Worm (Caenorhabditis elegans) whole organism, L3 larva: Measurements from ENCODE around the gene W04D2.4.
A peak's percentile ranks its signal among the peaks of the same experiment; 100 is the strongest.

Experiments used
- R02D3.7 ChIP-seq: fragments of 150-350 bp; optimal IDR thresholded peaks from 2 replicates; lab custom pipeline; 2014; ENCODE audit warnings: missing biosample characterization, missing genetic modification characterization
- aly-2 ChIP-seq: fragments of 150-350 bp; optimal IDR thresholded peaks from 2 replicates; lab custom pipeline; 2014; ENCODE audit warnings: missing biosample characterization, missing genetic modification characterization
- ceh-16 ChIP-seq: sonication (generic microtip); optimal IDR thresholded peaks from 2 replicates; lab custom pipeline; 2017; ENCODE audit warnings: missing biosample characterization, missing genetic modification characterization
- ceh-82 ChIP-seq: fragments of 150-350 bp; optimal IDR thresholded peaks from 2 replicates; lab custom pipeline; 2014; ENCODE audit warnings: missing biosample characterization, missing genetic modification characterization
- daf-12 ChIP-seq: fragments of 150-350 bp; optimal IDR thresholded peaks from 2 replicates; lab custom pipeline; 2014; ENCODE audit warnings: missing biosample characterization, missing genetic modification reagents, missing genetic modification characterization
- egl-5 ChIP-seq: fragments of 150-350 bp; optimal IDR thresholded peaks from 2 replicates; lab custom pipeline; 2017; ENCODE audit warnings: missing biosample characterization, missing genetic modification reagents, missing genetic modification characterization, inconsistent platforms
- elt-1 ChIP-seq: fragments of 150-350 bp; optimal IDR thresholded peaks from 2 replicates; lab custom pipeline; 2014; ENCODE audit warnings: missing biosample characterization, missing genetic modification characterization
- elt-3 ChIP-seq, 3 experiments: fragments of 150-350 bp in 1 of 3; sonication (generic microtip) in 2 of 3; optimal IDR thresholded peaks; 2 replicates in 2 of 3; 4 replicates in 1 of 3; lab custom pipeline; 2014 to 2017; ENCODE audit warnings: missing biosample characterization in 3 of 3, missing genetic modification characterization in 3 of 3
- eor-1 ChIP-seq, 2 experiments: fragments of 150-350 bp; optimal IDR thresholded peaks; 2 replicates each; lab custom pipeline; 2014 to 2018; ENCODE audit warnings: missing biosample characterization in 2 of 2, missing genetic modification characterization in 2 of 2
- fkh-10 ChIP-seq: sonication (generic microtip); optimal IDR thresholded peaks from 2 replicates; lab custom pipeline; 2017; ENCODE audit warnings: missing biosample characterization, missing genetic modification reagents, missing genetic modification characterization
- fkh-2 ChIP-seq: fragments of 150-350 bp; optimal IDR thresholded peaks from 2 replicates; lab custom pipeline; 2014; ENCODE audit warnings: missing biosample characterization, missing genetic modification reagents, missing genetic modification characterization
- fos-1 ChIP-seq: fragments of 150-350 bp; optimal IDR thresholded peaks from 2 replicates; lab custom pipeline; 2014; ENCODE audit warnings: missing biosample characterization, missing genetic modification characterization
- jun-1 ChIP-seq: fragments of 150-350 bp; optimal IDR thresholded peaks from 2 replicates; lab custom pipeline; 2014; ENCODE audit warnings: missing biosample characterization, missing genetic modification reagents, missing genetic modification characterization
- mdl-1 ChIP-seq: fragments of 150-350 bp; optimal IDR thresholded peaks from 2 replicates; lab custom pipeline; 2014; ENCODE audit warnings: missing biosample characterization, missing genetic modification characterization
- nfya-1 ChIP-seq: sonication (generic microtip); optimal IDR thresholded peaks from 2 replicates; lab custom pipeline; 2017; ENCODE audit warnings: missing genetic modification characterization, mild to moderate bottlenecking, missing compliant biosample characterization, antibody characterized with exemption, moderate library complexity; ENCODE audit not compliant: insufficient read depth
- nhr-11 ChIP-seq: fragments of 150-350 bp; optimal IDR thresholded peaks from 2 replicates; lab custom pipeline; 2014; ENCODE audit warnings: missing biosample characterization, missing genetic modification characterization
- nhr-237 ChIP-seq: fragments of 150-350 bp; optimal IDR thresholded peaks from 2 replicates; lab custom pipeline; 2014; ENCODE audit warnings: missing biosample characterization, missing genetic modification characterization
- nhr-25 ChIP-seq: sonication (generic microtip); optimal IDR thresholded peaks from 2 replicates; lab custom pipeline; 2017; ENCODE audit warnings: missing biosample characterization, missing genetic modification characterization
- nhr-28 ChIP-seq: fragments of 150-350 bp; optimal IDR thresholded peaks from 2 replicates; lab custom pipeline; 2014; ENCODE audit warnings: missing biosample characterization, missing genetic modification characterization
- nhr-43 ChIP-seq: sonication (generic microtip); optimal IDR thresholded peaks from 2 replicates; lab custom pipeline; 2016; ENCODE audit warnings: mild to moderate bottlenecking, missing genetic modification characterization, missing compliant biosample characterization; ENCODE audit not compliant: poor library complexity, severe bottlenecking
- nhr-67 ChIP-seq: fragments of 150-350 bp; optimal IDR thresholded peaks from 2 replicates; lab custom pipeline; 2014; ENCODE audit warnings: missing biosample characterization, missing genetic modification characterization
- nhr-77 ChIP-seq: fragments of 150-350 bp; optimal IDR thresholded peaks from 2 replicates; lab custom pipeline; 2014; ENCODE audit warnings: missing biosample characterization, missing genetic modification characterization
- pha-4 ChIP-seq: fragments of 150-350 bp; optimal IDR thresholded peaks from 2 replicates; lab custom pipeline; 2014; ENCODE audit warnings: missing biosample characterization, missing genetic modification reagents, missing genetic modification characterization
- pqm-1 ChIP-seq: fragments of 150-350 bp; optimal IDR thresholded peaks from 2 replicates; lab custom pipeline; 2017; ENCODE audit warnings: missing biosample characterization, missing genetic modification characterization, inconsistent platforms
- sea-2 ChIP-seq: fragments of 150-350 bp; sonication (generic microtip); optimal IDR thresholded peaks from 4 replicates; lab custom pipeline; 2014; ENCODE audit warnings: missing biosample characterization, missing genetic modification reagents, missing genetic modification characterization
- tbx-2 ChIP-seq: sonication (generic microtip); optimal IDR thresholded peaks from 2 replicates; lab custom pipeline; 2016; ENCODE audit warnings: mild to moderate bottlenecking, missing genetic modification characterization, missing compliant biosample characterization
- unc-39 ChIP-seq: sonication (generic microtip); optimal IDR thresholded peaks from 4 replicates; lab custom pipeline; 2017; ENCODE audit warnings: missing biosample characterization, missing genetic modification characterization
- unc-62 ChIP-seq: fragments of 150-350 bp; sonication (generic microtip); optimal IDR thresholded peaks from 4 replicates; lab custom pipeline; 2014; ENCODE audit warnings: missing biosample characterization, missing genetic modification reagents, missing genetic modification characterization
- zag-1 ChIP-seq: fragments of 150-350 bp; optimal IDR thresholded peaks from 2 replicates; lab custom pipeline; 2014; ENCODE audit warnings: missing biosample characterization, missing genetic modification characterization
- ztf-4 ChIP-seq: fragments of 150-350 bp; optimal IDR thresholded peaks from 2 replicates; lab custom pipeline; 2014; ENCODE audit warnings: missing biosample characterization, missing genetic modification characterization

W04D2.4 gene

ce11 chrV:12460583-12460982 lies 37.0 kb downstream of the W04D2.4 start:
- TF ChIP-seq nhr-67 (tag; lab: Kevin White, UChicago) (no peak), egl-5 (tag; lab: Kevin White, UChicago) (peak; percentile 6), fkh-2 (no peak), ceh-82 (tag; lab: Kevin White, UChicago) (no peak), elt-1 (no peak)

- TF ChIP-seq mdl-1 (no peak), nhr-11 (tag; lab: Kevin White, UChicago) (no peak), nfya-1 (peak; percentile 20), aly-2 (tag; lab: Kevin White, UChicago) (no peak), tbx-2 (no peak), elt-3 (tag; optimal IDR thresholded peaks at IDR 0.05; lab: Kevin White, UChicago) (no peak)
Observed at ce11 chrV:12455695-12456094, 41.9 kb downstream of the W04D2.4 start.

- no peak for TF ChIP-seq sea-2 (GFP tag; lab: Kevin White, UChicago)
- peak; percentile 66 for TF ChIP-seq R02D3.7 (tag; lab: Kevin White, UChicago)
- peak; percentile 33 for TF ChIP-seq pha-4
- no peak for TF ChIP-seq nhr-77 (tag; lab: Kevin White, UChicago)
- no peak for TF ChIP-seq ceh-82 (tag; lab: Kevin White, UChicago)
- no peak for TF ChIP-seq nhr-11 (tag; lab: Kevin White, UChicago)
- TF ChIP-seq nhr-25 (tag; lab: Kevin White, UChicago): no peak
- peak; percentile 46 for TF ChIP-seq nfya-1
Observed at ce11 chrV:12450441-12450840, 47.1 kb downstream of the W04D2.4 start, which contains the start of gene F28C1.1. Gene F28C1.1 (plus strand): TSS chrV:12450805.

ce11 chrV:12449902-12450301 lies 47.7 kb downstream of the W04D2.4 start, which contains the start of gene C54D10.10:
Gene C54D10.10 (minus strand): TSS chrV:12450002.
- TF ChIP-seq fkh-2 (no peak), R02D3.7 (tag; lab: Kevin White, UChicago) (no peak), ztf-4 (tag; lab: Kevin White, UChicago) (no peak), nhr-11 (tag; lab: Kevin White, UChicago) (no peak), jun-1 (tag; lab: Kevin White, UChicago) (no peak), daf-12 (tag; lab: Kevin White, UChicago) (no peak), unc-39 (tag; lab: Kevin White, UChicago) (no peak)

DNA sequence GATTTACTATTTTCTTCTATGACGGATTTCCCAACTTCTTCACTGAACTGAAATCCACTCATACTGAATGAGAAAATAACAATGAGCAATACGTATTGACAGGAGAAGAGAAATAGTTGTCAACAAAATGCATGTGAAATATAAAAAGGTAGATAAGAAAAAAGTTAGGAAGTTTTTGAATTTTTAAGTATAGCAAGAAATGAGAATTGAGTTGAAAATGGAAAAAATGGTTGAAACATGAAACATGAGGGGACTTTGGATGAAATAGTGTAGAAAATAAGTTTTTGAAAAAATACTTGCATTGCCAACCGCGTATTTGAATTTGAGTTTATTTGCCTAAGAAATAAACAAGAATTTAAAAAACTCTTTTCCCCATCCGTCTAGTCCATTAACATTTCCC lies 50.7 kb downstream of the W04D2.4 start, which contains the start of the genes pals-38 and C54D10.9:
pals-38 (minus strand) TSS at position 101 of the 400 bp plus-strand sequence.
C54D10.9 (plus strand) TSS at position 259 of the 400 bp plus-strand sequence.
- TF ChIP-seq zag-1 (tag; lab: Kevin White, UChicago): no peak
- TF ChIP-seq ceh-16 (tag; lab: Kevin White, UChicago): no peak
- TF ChIP-seq elt-1: no peak
- no peak for TF ChIP-seq nhr-28 (tag; lab: Kevin White, UChicago)
- no peak for TF ChIP-seq nhr-43 (tag; lab: Kevin White, UChicago)
- no peak for TF ChIP-seq fkh-10 (GFP tag; lab: Kevin White, UChicago)
- no peak for TF ChIP-seq mdl-1
- no peak for TF ChIP-seq fos-1 (tag; lab: Kevin White, UChicago)
- TF ChIP-seq pha-4: no peak
- no peak for TF ChIP-seq unc-62 (GFP tag; lab: Kevin White, UChicago)
- no peak for TF ChIP-seq nhr-237 (tag; lab: Kevin White, UChicago)
- TF ChIP-seq pqm-1 (tag; lab: Kevin White, UChicago): no peak
- no peak for TF ChIP-seq egl-5 (tag; lab: Kevin White, UChicago)
- TF ChIP-seq nfya-1: no peak
- TF ChIP-seq unc-39 (tag; lab: Kevin White, UChicago): no peak
- TF ChIP-seq eor-1 (tag; optimal IDR thresholded peaks at IDR 0.05; lab: Kevin White, UChicago): no peak
- no peak for TF ChIP-seq nhr-77 (tag; lab: Kevin White, UChicago)
- TF ChIP-seq nhr-11 (tag; lab: Kevin White, UChicago): no peak
